Fruit fly (Drosophila melanogaster): ENCODE measurements around the gene CG9117.
A peak's percentile ranks its signal among the peaks of the same experiment; 100 is the strongest.

CG9117 gene

dm6 chr2L:6036710-6037109 lies 992 bp downstream of the CG9117 start, which contains the start of gene mtm:
Gene mtm (minus strand): TSS chr2L:6037015.
- no peak for TF ChIP-seq fd96Ca (GFP tag; IDR thresholded peaks at IDR 0.05)
- TF ChIP-seq CG17806 (tag; optimal IDR thresholded peaks at IDR 0.05): no peak
- no peak for TF ChIP-seq CG9948 (tag; optimal IDR thresholded peaks at IDR 0.05)
- no peak for TF ChIP-seq CG15710 (tag; optimal IDR thresholded peaks at IDR 0.05)
- no peak for TF ChIP-seq D1 (tag; optimal IDR thresholded peaks at IDR 0.05)
- no peak for TF ChIP-seq EcR (GFP tag; optimal IDR thresholded peaks at IDR 0.05)
- no peak for TF ChIP-seq Snoo (tag; optimal IDR thresholded peaks at IDR 0.05)
- no peak for TF ChIP-seq CG14655 (GFP tag; optimal IDR thresholded peaks at IDR 0.05)
- no peak for TF ChIP-seq CG13204 (GFP tag; optimal IDR thresholded peaks at IDR 0.05)

dm6 chr2L:6035155-6035554 lies 2.5 kb downstream of the CG9117 start:
- TF ChIP-seq CG8301 (tag; optimal IDR thresholded peaks at IDR 0.05) (no peak), CG4496 (GFP tag; IDR thresholded peaks at IDR 0.05) (no peak), fd96Ca (GFP tag; IDR thresholded peaks at IDR 0.05) (no peak), gl (tag; optimal IDR thresholded peaks at IDR 0.05) (no peak), CG17806 (tag; optimal IDR thresholded peaks at IDR 0.05) (no peak), CG15710 (tag; optimal IDR thresholded peaks at IDR 0.05) (no peak)

DNA sequence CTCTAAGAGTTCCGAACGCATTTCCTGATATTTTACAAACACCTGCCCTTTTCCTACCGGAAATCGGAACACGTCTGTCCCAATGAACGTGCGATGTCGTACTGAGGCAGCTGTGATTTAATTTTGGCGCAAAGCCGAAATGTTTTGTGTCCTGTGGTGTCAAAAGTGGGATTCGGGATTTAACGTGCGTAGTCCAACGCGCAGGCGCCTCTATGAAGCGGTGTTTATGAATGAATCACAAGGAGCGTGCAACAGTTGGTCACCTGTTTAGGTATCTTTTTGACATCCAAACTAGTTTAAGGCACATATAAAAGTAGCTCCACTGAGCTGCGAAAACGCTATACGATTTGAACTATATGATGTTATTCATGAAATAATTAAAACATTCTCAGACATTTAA lies 3.4 kb downstream of the CG9117 start, which contains the start of gene CG9109:
TSS of gene CG9109 (minus strand) at position 80 of the 400 bp plus-strand sequence.
- no peak for TF ChIP-seq EcR (GFP tag; optimal IDR thresholded peaks at IDR 0.05)
- peak; percentile 40; the same call in 1 of the 2 replicates for TF ChIP-seq CG12605 (GFP tag; IDR thresholded peaks at IDR 0.05)

dm6 chr2L:6031838-6032237 lies 5.9 kb downstream of the CG9117 start:
- TF ChIP-seq Snoo (tag; optimal IDR thresholded peaks at IDR 0.05) (no peak), CG14655 (GFP tag; optimal IDR thresholded peaks at IDR 0.05) (no peak), CG34367 (tag; optimal IDR thresholded peaks at IDR 0.05) (peak; percentile 45), CG4496 (GFP tag; IDR thresholded peaks at IDR 0.05) (peak; percentile 60; the same call in 1 of the 3 replicates), CG8159 (tag; optimal IDR thresholded peaks at IDR 0.05) (peak; percentile 69), CG9948 (tag; optimal IDR thresholded peaks at IDR 0.05) (peak; percentile 29), Pif1A (GFP tag; optimal IDR thresholded peaks at IDR 0.05) (no peak), gl (tag; optimal IDR thresholded peaks at IDR 0.05) (no peak), fd96Ca (GFP tag; IDR thresholded peaks at IDR 0.05) (peak; percentile 28; the same call in 1 of the 3 replicates), CG10348 (GFP tag; IDR thresholded peaks at IDR 0.05) (no peak), Ets98B (GFP tag; IDR thresholded peaks at IDR 0.05) (peak; percentile 69), CG15710 (tag; optimal IDR thresholded peaks at IDR 0.05) (peak; percentile 56), CG8301 (tag; optimal IDR thresholded peaks at IDR 0.05) (no peak), CG32121 (GFP tag; IDR thresholded peaks at IDR 0.05) (no peak), Pif1B (GFP tag; optimal IDR thresholded peaks at IDR 0.05) (no peak), CG12605 (GFP tag; IDR thresholded peaks at IDR 0.05) (no peak), rn (GFP tag; IDR thresholded peaks at IDR 0.05) (no peak), CG17806 (tag; optimal IDR thresholded peaks at IDR 0.05) (peak; percentile 44), CG13204 (GFP tag; optimal IDR thresholded peaks at IDR 0.05) (no peak), EcR (GFP tag; optimal IDR thresholded peaks at IDR 0.05) (peak; percentile 40), D1 (tag; optimal IDR thresholded peaks at IDR 0.05) (no peak)

- TF ChIP-seq Pif1A (GFP tag; optimal IDR thresholded peaks at IDR 0.05) (peak; percentile 6), CG12605 (GFP tag; IDR thresholded peaks at IDR 0.05) (peak; percentile 33; the same call in 1 of the 2 replicates), CG8159 (tag; optimal IDR thresholded peaks at IDR 0.05) (no peak), CG34367 (tag; optimal IDR thresholded peaks at IDR 0.05) (peak; percentile 2)
Measured at dm6 chr2L:6028712-6029111, 9.0 kb downstream of the CG9117 start.

dm6 chr2L:6024345-6024907 lies 13.3 kb downstream of the CG9117 start, which contains the start of gene CG9107:
Gene CG9107 (minus strand): TSS chr2L:6024539.
- TF ChIP-seq D1 (tag; optimal IDR thresholded peaks at IDR 0.05) (no peak), Ets98B (GFP tag; IDR thresholded peaks at IDR 0.05) (no peak), CG34367 (tag; optimal IDR thresholded peaks at IDR 0.05) (no peak), CG13204 (GFP tag; optimal IDR thresholded peaks at IDR 0.05) (no peak), Snoo (tag; optimal IDR thresholded peaks at IDR 0.05) (no peak), Pif1A (GFP tag; optimal IDR thresholded peaks at IDR 0.05) (no peak), CG9948 (tag; optimal IDR thresholded peaks at IDR 0.05) (no peak), CG17806 (tag; optimal IDR thresholded peaks at IDR 0.05) (no peak), CG14655 (GFP tag; optimal IDR thresholded peaks at IDR 0.05) (no peak), CG8159 (tag; optimal IDR thresholded peaks at IDR 0.05) (no peak), Pif1B (GFP tag; optimal IDR thresholded peaks at IDR 0.05) (no peak), CG8301 (tag; optimal IDR thresholded peaks at IDR 0.05) (no peak), fd96Ca (GFP tag; IDR thresholded peaks at IDR 0.05) (no peak), CG32121 (GFP tag; IDR thresholded peaks at IDR 0.05) (no peak), EcR (GFP tag; optimal IDR thresholded peaks at IDR 0.05) (no peak)

- peak; percentile 51; the same call in 2 of the 3 replicates for TF ChIP-seq fd96Ca (GFP tag; IDR thresholded peaks at IDR 0.05)
- peak; percentile 16 for TF ChIP-seq D1 (tag; optimal IDR thresholded peaks at IDR 0.05)
- peak; percentile 83 for TF ChIP-seq CG8159 (tag; optimal IDR thresholded peaks at IDR 0.05)
- TF ChIP-seq CG17806 (tag; optimal IDR thresholded peaks at IDR 0.05): peak; percentile 76
- no peak for TF ChIP-seq CG10348 (GFP tag; IDR thresholded peaks at IDR 0.05)
- peak; percentile 32 for TF ChIP-seq gl (tag; optimal IDR thresholded peaks at IDR 0.05)
- TF ChIP-seq Pif1B (GFP tag; optimal IDR thresholded peaks at IDR 0.05): peak; percentile 74
- TF ChIP-seq CG14655 (GFP tag; optimal IDR thresholded peaks at IDR 0.05): peak; percentile 77
- TF ChIP-seq rn (GFP tag; IDR thresholded peaks at IDR 0.05): no peak
- TF ChIP-seq CG9948 (tag; optimal IDR thresholded peaks at IDR 0.05): peak; percentile 66
- peak; percentile 65 for TF ChIP-seq Pif1A (GFP tag; optimal IDR thresholded peaks at IDR 0.05)
- no peak for TF ChIP-seq CG32121 (GFP tag; IDR thresholded peaks at IDR 0.05)
- TF ChIP-seq CG8301 (tag; optimal IDR thresholded peaks at IDR 0.05): peak; percentile 53
- TF ChIP-seq CG12605 (GFP tag; IDR thresholded peaks at IDR 0.05): no peak
- TF ChIP-seq CG15710 (tag; optimal IDR thresholded peaks at IDR 0.05): peak; percentile 57
- TF ChIP-seq CG34367 (tag; optimal IDR thresholded peaks at IDR 0.05): peak; percentile 40
- TF ChIP-seq EcR (GFP tag; optimal IDR thresholded peaks at IDR 0.05): no peak
- TF ChIP-seq CG13204 (GFP tag; optimal IDR thresholded peaks at IDR 0.05): peak; percentile 3
- 0 out of 3 replicates have a peak, but pooled peaks have one; percentile 20 for TF ChIP-seq CG4496 (GFP tag; IDR thresholded peaks at IDR 0.05)
- peak; percentile 59 for TF ChIP-seq Snoo (tag; optimal IDR thresholded peaks at IDR 0.05)
Measured at dm6 chr2L:6022793-6023192, 14.9 kb downstream of the CG9117 start.
